Fruit fly (Drosophila melanogaster): ENCODE data around the gene bru2.
A peak's percentile ranks its signal among the peaks of the same experiment; 100 is the strongest.

Gene bru2

dm6 chr2L:12404555-12405077, 60.6 kb downstream of the bru2 start:
- TF ChIP-seq fkh (GFP tag; optimal IDR thresholded peaks at IDR 0.05) (peak; percentile 28), Hr39 (GFP tag; optimal IDR thresholded peaks at IDR 0.05) (no peak), CG6163 (GFP tag; IDR thresholded peaks at IDR 0.05) (no peak)

- TF ChIP-seq CG31627 (GFP tag; optimal IDR thresholded peaks at IDR 0.05), result no peak
- no peak for TF ChIP-seq Hr4 (GFP tag; optimal IDR thresholded peaks at IDR 0.05)
- TF ChIP-seq CG11294 (GFP tag; IDR thresholded peaks at IDR 0.05), result no peak
- no peak for TF ChIP-seq CG6808 (GFP tag; optimal IDR thresholded peaks at IDR 0.05)
- no peak for TF ChIP-seq CG16779 (tag; optimal IDR thresholded peaks at IDR 0.05)
- peak; percentile 29 for TF ChIP-seq svp (GFP tag)
- TF ChIP-seq Ets96B (tag; optimal IDR thresholded peaks at IDR 0.05), result no peak
- no peak for TF ChIP-seq CG1621 (tag; optimal IDR thresholded peaks at IDR 0.05)
- TF ChIP-seq Sox15 (GFP tag; optimal IDR thresholded peaks at IDR 0.05), result no peak
- TF ChIP-seq Eip78C (GFP tag), result peak; percentile 51
- no peak for TF ChIP-seq vri (GFP tag; optimal IDR thresholded peaks at IDR 0.05)
- no peak for TF ChIP-seq CG9139 (GFP tag; optimal IDR thresholded peaks at IDR 0.05)
- no peak for TF ChIP-seq eg (GFP tag; IDR thresholded peaks at IDR 0.05)
- TF ChIP-seq fd59A (GFP tag; optimal IDR thresholded peaks at IDR 0.05), result no peak
- TF ChIP-seq ss (GFP tag; optimal IDR thresholded peaks at IDR 0.05), result no peak
- no peak for TF ChIP-seq CG8632 (GFP tag; optimal IDR thresholded peaks at IDR 0.05)
- 0 out of 3 replicates have a peak, but pooled peaks have one; percentile 17 for TF ChIP-seq CG6163 (GFP tag; IDR thresholded peaks at IDR 0.05)
- no peak for TF ChIP-seq esn (GFP tag; optimal IDR thresholded peaks at IDR 0.05)
- TF ChIP-seq CG3919 (GFP tag; optimal IDR thresholded peaks at IDR 0.05), result no peak
- no peak for TF ChIP-seq Eip75B (GFP tag; optimal IDR thresholded peaks at IDR 0.05)
- TF ChIP-seq acj6 (GFP tag; optimal IDR thresholded peaks at IDR 0.05), result no peak
- no peak for TF ChIP-seq lz (GFP tag; optimal IDR thresholded peaks at IDR 0.05)
- TF ChIP-seq CG10669 (GFP tag; optimal IDR thresholded peaks at IDR 0.05), result no peak
These were observed 66.7 kb downstream of the bru2 start for dm6 chr2L:12410679-12411078.

- TF ChIP-seq CG15336 (GFP tag; IDR thresholded peaks at IDR 0.05) (peak; percentile 44; the same call in 1 of the 2 replicates), Hr4 (GFP tag; optimal IDR thresholded peaks at IDR 0.05) (peak; percentile 32), svp (GFP tag) (peak; percentile 53), CG10631 (GFP tag; optimal IDR thresholded peaks at IDR 0.05) (peak; percentile 11), esn (GFP tag; optimal IDR thresholded peaks at IDR 0.05) (peak; percentile 7), CG9139 (GFP tag; optimal IDR thresholded peaks at IDR 0.05) (no peak), CG8119 (GFP tag; IDR thresholded peaks at IDR 0.05) (0 out of 3 replicates have a peak, but pooled peaks have one; percentile 34), eg (GFP tag; IDR thresholded peaks at IDR 0.05) (peak; percentile 43; the same call in 1 of the 3 replicates), CG32006 (GFP tag; optimal IDR thresholded peaks at IDR 0.05) (peak; percentile 39), Ets96B (tag; optimal IDR thresholded peaks at IDR 0.05) (peak; percentile 16), CG10669 (GFP tag; optimal IDR thresholded peaks at IDR 0.05) (peak; percentile 13), Sox102F (GFP tag; optimal IDR thresholded peaks at IDR 0.05) (no peak), Eip78C (GFP tag) (peak; percentile 46), Met (GFP tag; optimal IDR thresholded peaks at IDR 0.05) (no peak)
These were observed 69.9 kb downstream of the bru2 start for dm6 chr2L:12413899-12414298.

- no peak for TF ChIP-seq CG3919 (GFP tag; optimal IDR thresholded peaks at IDR 0.05)
- no peak for TF ChIP-seq net (GFP tag; optimal IDR thresholded peaks at IDR 0.05)
- peak; percentile 1 for TF ChIP-seq Ets21C (GFP tag; optimal IDR thresholded peaks at IDR 0.05)
- TF ChIP-seq CG31627 (GFP tag; optimal IDR thresholded peaks at IDR 0.05), result peak; percentile 36
- peak; percentile 25 for TF ChIP-seq Hr39 (GFP tag; optimal IDR thresholded peaks at IDR 0.05)
- 0 out of 3 replicates have a peak, but pooled peaks have one; percentile 5 for TF ChIP-seq eg (GFP tag; IDR thresholded peaks at IDR 0.05)
- TF ChIP-seq Sox102F (GFP tag; optimal IDR thresholded peaks at IDR 0.05), result no peak
- TF ChIP-seq CG32006 (GFP tag; optimal IDR thresholded peaks at IDR 0.05), result peak; percentile 11
- TF ChIP-seq CG10631 (GFP tag; optimal IDR thresholded peaks at IDR 0.05), result no peak
- TF ChIP-seq CG6163 (GFP tag; IDR thresholded peaks at IDR 0.05), result no peak
- peak; percentile 74 for TF ChIP-seq Eip78C (GFP tag)
- TF ChIP-seq svp (GFP tag), result peak; percentile 73
- no peak for TF ChIP-seq CG16779 (tag; optimal IDR thresholded peaks at IDR 0.05)
- peak; percentile 44 for TF ChIP-seq Smox (GFP tag; optimal IDR thresholded peaks at IDR 0.05)
- peak; percentile 56 for TF ChIP-seq esn (GFP tag; optimal IDR thresholded peaks at IDR 0.05)
- TF ChIP-seq CG6276 (GFP tag; optimal IDR thresholded peaks at IDR 0.05), result no peak
- TF ChIP-seq CG6792 (GFP tag; optimal IDR thresholded peaks at IDR 0.05), result no peak
- TF ChIP-seq CG34406 (GFP tag; optimal IDR thresholded peaks at IDR 0.05), result peak; percentile 17
- TF ChIP-seq pdm3 (GFP tag; optimal IDR thresholded peaks at IDR 0.05), result peak; percentile 16
- TF ChIP-seq ss (GFP tag; optimal IDR thresholded peaks at IDR 0.05), result no peak
- no peak for TF ChIP-seq CG10669 (GFP tag; optimal IDR thresholded peaks at IDR 0.05)
- no peak for TF ChIP-seq Hr4 (GFP tag; optimal IDR thresholded peaks at IDR 0.05)
- no peak for TF ChIP-seq Sox14 (GFP tag; optimal IDR thresholded peaks at IDR 0.05)
- no peak for TF ChIP-seq CG8119 (GFP tag; IDR thresholded peaks at IDR 0.05)
- TF ChIP-seq OdsH (GFP tag; optimal IDR thresholded peaks at IDR 0.05), result peak; percentile 2
- TF ChIP-seq dsx (GFP tag; optimal IDR thresholded peaks at IDR 0.05; ENCODE audit: poor library complexity, severe bottlenecking), result no peak
- TF ChIP-seq CG8319 (GFP tag; optimal IDR thresholded peaks at IDR 0.05), result no peak
- TF ChIP-seq CG1621 (tag; optimal IDR thresholded peaks at IDR 0.05), result no peak
These were observed 71.6 kb downstream of the bru2 start for dm6 chr2L:12415485-12416137.
